Worm (Caenorhabditis elegans) whole organism, L4/young adult: ENCODE results near the gene ugt-21.

Experiments
- W03F9.2 ChIP-seq: fragments of 150-350 bp; optimal IDR thresholded peaks from 2 replicates; lab custom pipeline; 2014; ENCODE audit warnings: missing biosample characterization, missing genetic modification characterization
- dao-5 ChIP-seq: sonication (generic microtip); optimal IDR thresholded peaks from 2 replicates; lab custom pipeline; 2016; ENCODE audit warnings: missing genotype, missing genetic modification characterization, moderate library complexity, missing compliant biosample characterization
- him-1 ChIP-seq: sonication (generic microtip); optimal IDR thresholded peaks from 2 replicates; lab custom pipeline; 2016; ENCODE audit warnings: missing genotype, missing genetic modification reagents, missing genetic modification characterization, missing compliant biosample characterization

ugt-21 gene

DNA sequence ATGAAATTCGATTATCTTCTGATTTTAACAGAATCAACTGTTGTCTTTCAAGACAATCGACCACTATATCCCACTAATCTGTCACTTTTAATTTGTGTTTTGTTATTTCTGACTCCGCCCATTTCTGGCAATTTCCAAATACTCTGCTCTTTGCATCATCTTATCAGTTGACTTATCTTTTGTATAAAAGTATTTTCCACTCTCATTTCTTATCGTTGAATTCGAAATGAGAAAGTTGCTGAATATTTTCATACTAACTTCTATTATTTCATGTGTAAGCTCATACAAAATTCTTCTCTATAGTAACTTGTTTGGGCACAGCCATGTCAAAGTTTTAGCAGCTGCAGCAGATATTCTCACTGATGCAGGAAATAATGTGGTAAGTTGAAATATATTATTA lies at the start of gene ugt-21:
Gene ugt-21, plus strand, starts transcription at position 212 of the 400 bp plus-strand sequence.
- TF ChIP-seq dao-5 (tag; lab: Kevin White, UChicago) = no peak
- no peak for TF ChIP-seq him-1
- TF ChIP-seq W03F9.2 (tag; lab: Kevin White, UChicago) = no peak

DNA sequence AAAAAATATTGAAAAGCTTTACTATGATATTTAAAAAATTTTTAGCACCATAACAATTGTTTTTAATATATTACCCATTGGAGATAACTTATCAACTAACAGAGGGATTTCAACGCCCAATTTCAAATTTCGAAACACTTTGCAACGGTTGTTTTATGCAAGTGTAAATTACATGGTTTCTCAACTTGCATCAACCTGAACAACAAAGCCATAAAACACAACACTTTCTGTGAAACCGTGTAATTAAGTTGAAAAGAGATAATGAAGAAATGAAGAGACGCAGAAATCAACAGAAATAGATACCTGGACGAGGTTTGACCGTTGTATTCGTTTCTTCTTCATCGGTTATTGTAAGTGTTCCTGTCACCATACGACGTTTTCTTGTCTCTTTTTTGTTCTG lies 49.7 kb upstream of the ugt-21 start, which contains the start of gene cpin-1:
Gene cpin-1, plus strand, starts transcription at position 301 of the 400 bp plus-strand sequence.
- TF ChIP-seq W03F9.2 (tag; lab: Kevin White, UChicago) (no peak), dao-5 (tag; lab: Kevin White, UChicago) (no peak), him-1 (no peak)

DNA sequence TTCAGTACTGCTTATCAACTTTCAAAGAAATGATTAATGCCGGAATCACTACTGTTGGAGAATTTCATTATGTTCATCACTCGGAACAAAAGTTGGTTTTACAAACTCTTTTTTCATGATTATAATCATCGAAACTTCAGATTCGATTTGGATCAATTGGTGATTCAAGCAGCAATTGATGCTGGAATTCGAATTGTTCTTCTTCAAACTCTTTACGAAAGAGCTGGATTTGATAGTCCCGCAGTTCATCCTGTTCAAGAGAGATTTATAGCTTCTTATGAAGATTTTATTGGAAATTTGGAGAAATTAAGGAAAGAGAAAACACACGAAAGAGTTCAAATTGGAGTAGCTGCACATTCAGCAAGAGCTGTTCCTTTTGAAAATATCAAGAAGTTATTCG lies 48.3 kb upstream of the ugt-21 start:
- TF ChIP-seq dao-5 (tag; lab: Kevin White, UChicago) (no peak), him-1 (no peak), W03F9.2 (tag; lab: Kevin White, UChicago) (no peak)

DNA sequence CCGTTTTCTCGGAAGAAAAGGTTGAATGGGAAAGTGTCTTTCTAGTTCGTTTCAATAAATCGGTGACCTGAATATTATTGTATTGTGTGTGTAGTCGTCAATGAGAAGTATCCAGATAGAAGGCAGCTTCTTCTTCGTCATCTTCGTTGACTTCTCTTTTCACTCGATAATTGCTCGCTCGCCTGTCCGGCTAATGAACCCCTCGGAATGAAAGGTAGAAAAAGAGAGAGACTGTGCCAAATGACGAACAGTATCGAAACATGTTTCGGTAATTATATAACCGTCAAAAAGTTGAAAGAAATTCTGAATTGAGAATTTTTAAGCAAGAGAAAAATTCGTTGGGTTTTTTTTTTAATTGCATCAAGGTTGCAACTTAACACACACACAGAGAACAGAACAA lies 42.7 kb upstream of the ugt-21 start, which contains the start of gene cutl-17:
Gene cutl-17, minus strand, starts transcription at position 101 of the 400 bp plus-strand sequence.
- TF ChIP-seq dao-5 (tag; lab: Kevin White, UChicago) = no peak

DNA sequence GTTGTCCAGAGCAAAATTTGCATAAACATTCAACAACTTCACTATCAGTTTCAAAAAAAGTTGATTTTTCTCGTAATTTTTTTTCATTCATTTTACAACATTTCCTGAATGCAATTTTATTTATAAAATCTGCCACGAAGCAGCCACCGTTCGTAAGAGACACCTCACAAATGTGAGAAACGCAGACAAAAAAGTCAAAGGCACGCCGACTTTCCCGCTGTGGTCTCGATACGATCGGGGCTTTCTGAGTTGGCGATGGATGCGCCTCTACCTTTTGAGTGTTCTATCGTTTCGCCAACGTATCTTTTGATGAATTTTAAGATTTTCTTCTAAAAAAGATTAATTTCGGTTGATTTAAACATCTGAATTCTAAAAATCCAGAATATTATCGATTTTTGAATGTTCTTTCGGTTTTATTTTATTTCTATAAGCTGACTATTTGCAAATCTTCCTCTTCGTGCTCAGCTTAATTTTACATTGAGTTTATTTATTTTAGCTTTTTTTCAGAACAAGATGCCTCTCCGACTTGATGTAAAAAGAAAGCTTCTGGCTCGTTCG lies 40.8 kb upstream of the ugt-21 start, which contains the start of gene copb-2:
Gene copb-2, plus strand, starts transcription at position 508 of the 558 bp plus-strand sequence.
- TF ChIP-seq W03F9.2 (tag; lab: Kevin White, UChicago) (no peak), him-1 (no peak), dao-5 (tag; lab: Kevin White, UChicago) (no peak)

DNA sequence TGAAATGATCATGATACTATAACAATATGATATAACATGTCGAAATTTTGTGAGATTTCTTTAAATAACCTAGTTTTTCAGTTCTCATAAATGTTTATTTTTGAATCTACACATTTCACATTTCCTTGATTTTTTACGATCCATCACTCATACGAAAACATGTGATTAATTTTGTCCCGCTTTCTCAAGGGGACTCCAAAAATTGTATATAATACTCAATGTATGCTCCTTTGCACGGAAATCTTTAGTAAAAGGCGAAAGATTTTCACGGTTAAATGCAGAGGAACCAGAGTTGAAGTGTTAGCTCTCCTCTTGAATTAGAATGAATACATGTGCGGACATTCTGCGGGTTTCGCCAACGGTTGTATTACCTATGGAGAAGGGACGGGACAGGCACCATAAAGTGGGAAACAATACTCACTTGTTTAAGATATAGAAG lies 35.7 kb upstream of the ugt-21 start:
- TF ChIP-seq dao-5 (tag; lab: Kevin White, UChicago) (no peak), him-1 (no peak), W03F9.2 (tag; lab: Kevin White, UChicago) (no peak)

DNA sequence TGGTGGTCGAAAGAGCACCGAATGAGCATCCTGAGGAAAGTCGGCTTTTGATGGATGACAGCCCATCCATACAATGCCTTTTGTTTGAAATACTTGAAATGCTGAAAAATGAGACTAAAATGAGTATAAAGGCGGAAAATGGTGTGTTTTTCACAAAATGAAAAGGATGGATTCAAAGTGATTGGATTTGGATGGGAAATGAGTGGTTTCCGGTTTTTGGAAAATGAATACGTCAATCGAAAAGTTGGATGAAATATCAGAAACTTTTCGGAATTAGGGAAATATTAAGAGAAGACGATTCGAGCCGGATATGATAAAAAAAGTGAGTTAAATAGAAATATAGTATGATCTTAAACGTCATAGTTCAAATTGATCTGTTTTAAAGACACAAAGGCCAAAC lies 32.7 kb upstream of the ugt-21 start, which contains the start of gene F38E11.6:
Gene F38E11.6, minus strand, starts transcription at position 101 of the 400 bp plus-strand sequence.
- no peak for TF ChIP-seq him-1
- TF ChIP-seq W03F9.2 (tag; lab: Kevin White, UChicago) = no peak
- TF ChIP-seq dao-5 (tag; lab: Kevin White, UChicago) = no peak

DNA sequence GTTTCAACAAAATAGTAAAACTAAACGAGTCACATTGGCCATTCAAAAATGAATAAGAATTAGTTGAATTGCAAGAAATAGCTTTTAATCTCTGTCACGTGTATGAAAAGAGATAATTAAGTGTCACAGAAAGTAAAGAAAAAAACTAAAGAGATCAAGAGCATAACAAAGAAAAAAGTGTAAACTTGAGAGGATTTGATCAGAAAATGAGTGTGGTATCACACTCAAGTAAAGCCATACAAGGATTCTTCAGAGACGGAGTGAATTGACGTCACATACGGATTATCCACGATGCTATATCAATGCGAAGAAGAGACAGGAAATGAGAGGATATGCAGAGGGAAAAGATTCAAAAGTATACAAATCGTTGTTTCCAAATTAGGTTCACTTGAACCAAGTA lies 30.8 kb upstream of the ugt-21 start:
- TF ChIP-seq W03F9.2 (tag; lab: Kevin White, UChicago) (no peak), dao-5 (tag; lab: Kevin White, UChicago) (no peak), him-1 (no peak)

DNA sequence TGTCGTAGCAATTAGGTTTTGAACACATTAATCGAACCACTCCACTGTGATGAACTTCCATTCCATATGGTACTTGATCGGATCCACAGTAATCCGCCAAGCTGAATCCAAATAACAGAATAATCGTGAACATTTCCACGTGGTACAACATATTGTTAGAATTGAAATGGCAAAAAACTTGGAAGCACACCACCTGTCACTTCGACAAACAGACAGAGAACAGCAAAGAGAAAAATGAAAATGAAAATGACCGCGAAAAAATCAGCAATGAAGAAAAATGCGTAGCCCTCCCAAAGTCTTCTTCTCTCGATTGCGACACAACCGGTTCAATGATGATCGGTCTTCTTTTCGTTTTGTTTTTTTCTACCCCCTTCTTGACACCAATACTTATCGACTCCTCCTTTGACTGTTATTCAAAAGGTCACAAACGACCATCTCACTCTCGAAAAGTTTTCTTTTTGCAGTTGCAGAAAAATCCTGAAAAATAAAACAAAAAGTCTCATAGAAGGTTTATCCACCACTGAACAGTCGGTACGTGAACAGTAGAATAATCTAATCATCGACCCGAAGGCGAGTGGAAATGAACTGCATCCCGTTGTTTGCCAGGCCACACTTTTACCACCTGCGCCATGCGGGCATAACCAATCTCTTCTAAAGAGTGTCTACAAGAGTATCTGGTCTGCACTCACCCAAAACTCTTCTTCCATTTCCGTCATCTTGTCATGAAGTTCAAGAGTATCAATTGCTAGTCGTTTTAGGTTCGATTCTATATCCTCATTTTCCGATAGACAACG lies 22.8 kb upstream of the ugt-21 start, which contains the start of gene wrt-3:
Gene wrt-3, minus strand, starts transcription at position 322 of the 794 bp plus-strand sequence.
- TF ChIP-seq W03F9.2 (tag; lab: Kevin White, UChicago) = no peak
- peak; percentile 36 for TF ChIP-seq him-1
- TF ChIP-seq dao-5 (tag; lab: Kevin White, UChicago) = peak; percentile 88

DNA sequence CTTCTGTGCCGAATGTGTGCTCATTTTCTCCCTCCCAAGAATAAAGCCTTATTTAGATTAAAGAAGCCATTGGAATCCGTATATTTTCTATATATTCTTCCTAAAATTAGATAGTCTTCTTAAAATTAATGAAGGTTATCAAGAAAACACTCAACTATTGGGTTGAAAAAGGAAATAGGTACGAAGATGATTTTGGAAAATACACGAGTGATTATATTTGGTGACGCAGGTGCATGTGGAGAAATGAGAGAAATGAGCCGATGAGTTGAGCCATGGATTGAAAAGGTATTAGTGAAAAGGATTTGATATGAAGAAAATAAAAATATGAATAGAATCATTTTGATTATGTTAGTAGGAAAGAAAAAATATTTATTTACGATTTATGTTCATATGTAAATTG lies 19.2 kb upstream of the ugt-21 start, which contains the start of gene cng-3:
Gene cng-3, minus strand, starts transcription at position 102 of the 400 bp plus-strand sequence.
- TF ChIP-seq him-1 (no peak), W03F9.2 (tag; lab: Kevin White, UChicago) (no peak), dao-5 (tag; lab: Kevin White, UChicago) (no peak)

DNA sequence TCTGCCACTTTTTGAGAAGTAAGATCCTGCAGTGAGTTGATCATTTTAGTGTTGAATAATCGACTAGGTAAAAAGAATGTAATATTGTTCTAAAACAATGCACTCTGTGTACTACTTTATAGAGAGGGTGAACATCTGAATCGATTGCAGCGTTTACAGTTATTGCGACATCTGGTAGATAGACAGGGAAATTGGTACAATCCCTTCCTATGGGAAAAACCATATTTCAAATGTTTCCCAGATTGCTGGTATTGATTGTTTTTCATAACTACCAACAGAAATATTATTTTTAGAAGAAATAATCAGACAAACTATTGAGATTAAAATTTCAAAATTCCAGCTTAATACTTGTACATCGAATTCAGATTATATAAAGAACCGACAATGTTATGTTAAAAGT lies 15.1 kb upstream of the ugt-21 start, which contains the start of gene gadr-2:
Gene gadr-2, minus strand, starts transcription at position 101 of the 400 bp plus-strand sequence.
- no peak for TF ChIP-seq dao-5 (tag; lab: Kevin White, UChicago)
- no peak for TF ChIP-seq W03F9.2 (tag; lab: Kevin White, UChicago)
- TF ChIP-seq him-1 = no peak

DNA sequence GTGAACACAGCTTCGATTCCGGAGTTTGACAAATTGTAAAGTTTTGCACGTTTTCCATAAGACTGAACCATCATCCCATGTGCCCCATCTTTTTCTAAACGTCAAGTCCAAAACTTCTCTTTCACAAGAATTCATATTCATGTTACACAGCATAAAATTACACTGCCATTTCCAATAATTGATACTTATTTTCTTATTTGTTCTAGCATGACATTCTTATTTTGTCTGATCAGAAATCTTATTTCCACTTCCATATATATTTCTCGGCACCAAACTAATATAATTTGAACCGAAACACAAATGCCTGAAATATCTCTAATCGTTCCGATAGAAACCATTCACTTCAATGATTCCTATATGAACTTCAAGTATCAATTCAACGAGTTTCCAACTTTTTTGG lies 14.1 kb upstream of the ugt-21 start, which contains the start of gene sru-2:
Gene sru-2, plus strand, starts transcription at position 301 of the 400 bp plus-strand sequence.
- TF ChIP-seq him-1 (no peak), dao-5 (tag; lab: Kevin White, UChicago) (no peak), W03F9.2 (tag; lab: Kevin White, UChicago) (no peak)

DNA sequence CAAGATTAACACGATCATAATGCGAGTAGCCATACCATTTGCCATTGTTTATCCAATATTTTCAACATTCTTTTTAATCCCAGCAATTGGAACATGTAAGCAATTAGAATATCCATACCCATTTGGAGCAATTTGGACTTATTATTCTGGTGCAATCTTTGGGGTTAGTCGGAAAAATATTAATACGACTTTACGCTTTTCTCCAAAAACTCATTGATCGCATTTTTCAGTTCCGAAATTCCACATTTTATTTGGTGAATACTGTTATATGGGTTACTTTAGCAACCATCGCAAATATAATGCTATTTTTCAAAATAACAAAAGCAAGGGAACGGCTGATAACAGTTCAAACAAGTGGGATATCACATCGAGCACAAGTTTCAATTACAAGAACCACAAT lies 13.3 kb upstream of the ugt-21 start:
- TF ChIP-seq W03F9.2 (tag; lab: Kevin White, UChicago) (no peak), him-1 (no peak), dao-5 (tag; lab: Kevin White, UChicago) (no peak)

DNA sequence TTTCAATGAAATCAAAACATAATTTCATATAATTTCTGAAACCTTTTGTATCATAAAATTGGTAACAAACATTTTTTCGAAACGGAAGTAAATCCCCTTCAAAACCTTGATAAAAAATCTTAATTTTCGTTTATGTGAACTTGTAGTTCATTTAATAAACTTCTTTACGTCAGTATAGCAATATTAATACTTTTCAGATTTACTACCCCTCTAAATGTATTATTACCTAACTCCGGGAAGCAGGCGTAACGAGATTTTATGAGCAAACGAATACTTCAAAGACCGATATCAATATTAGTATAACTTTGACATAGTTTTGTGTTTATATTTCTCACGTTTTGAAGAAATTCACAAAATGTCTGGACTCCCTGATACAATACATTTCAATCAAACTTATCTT lies 11.8 kb upstream of the ugt-21 start, which contains the start of gene sru-1:
Gene sru-1, plus strand, starts transcription at position 301 of the 400 bp plus-strand sequence.
- TF ChIP-seq W03F9.2 (tag; lab: Kevin White, UChicago) (no peak), him-1 (no peak), dao-5 (tag; lab: Kevin White, UChicago) (no peak)
